Fruit fly (Drosophila melanogaster) S2 (cell line): ENCODE data around the gene CG6576.

ENCODE experiments used
- CG8478 ChIP-seq: fragments of >200 bp; optimal IDR thresholded peaks from 2 replicates; lab custom pipeline; 2018
- CTCF ChIP-seq, 2 experiments: fragments of >200 bp; optimal IDR thresholded peaks; 2 replicates each; lab custom pipeline; 2018

DNA sequence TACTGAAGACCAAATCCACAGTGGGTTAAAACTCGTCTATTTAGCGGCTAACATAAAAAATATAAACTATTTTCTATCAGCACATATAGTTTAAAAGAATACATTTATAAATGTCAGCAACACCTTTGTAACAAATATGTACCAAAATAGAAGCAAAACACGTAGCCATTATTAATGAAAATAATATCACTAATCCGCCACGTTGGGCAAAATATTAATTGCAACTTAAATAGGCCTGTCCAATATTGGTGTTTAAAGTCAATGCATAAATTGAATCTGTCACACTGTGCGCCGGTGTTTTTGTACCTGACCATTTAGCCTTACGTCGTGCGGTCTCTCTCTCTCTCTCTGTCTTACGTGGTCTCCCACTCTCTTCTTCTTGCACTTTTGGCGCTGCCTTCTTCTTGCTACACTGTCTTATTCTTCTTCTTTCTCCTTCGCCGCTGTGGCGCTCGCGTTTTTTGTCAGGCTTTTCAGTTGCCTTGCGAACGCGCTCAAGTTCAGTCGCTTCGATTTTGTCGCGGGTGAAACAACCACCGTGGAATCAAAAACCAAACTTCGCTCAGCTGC lies 10.3 kb downstream of the CG6576 start:
- no peak for TF ChIP-seq CG8478
- TF ChIP-seq CTCF (optimal IDR thresholded peaks at IDR 0.05; lab: Kevin White, UChicago), result no peak
